Worm (Caenorhabditis elegans): ENCODE data around the gene immt-1.

Gene immt-1

ce11 chrX:2697645-2698044, 10.7 kb upstream of the immt-1 start:
- TF ChIP-seq unc-42 (tag; optimal IDR thresholded peaks at IDR 0.05) (no peak), che-1 (tag; optimal IDR thresholded peaks at IDR 0.05) (no peak), ztf-16 (tag; optimal IDR thresholded peaks at IDR 0.05) (no peak), tbx-2 (tag; optimal IDR thresholded peaks at IDR 0.05) (no peak), pat-9 (tag; optimal IDR thresholded peaks at IDR 0.05) (no peak), hlh-30 (tag; optimal IDR thresholded peaks at IDR 0.05; ENCODE audit: insufficient read depth) (peak; percentile 8), unc-55 (GFP tag; optimal IDR thresholded peaks at IDR 0.05) (no peak), K02D7.2 (tag; optimal IDR thresholded peaks at IDR 0.05) (no peak), pax-1 (tag; optimal IDR thresholded peaks at IDR 0.05) (no peak)

ce11 chrX:2696563-2696962, 9.6 kb upstream of the immt-1 start:
- TF ChIP-seq pros-1 (tag; optimal IDR thresholded peaks at IDR 0.05) (no peak), ceh-6 (GFP tag; optimal IDR thresholded peaks at IDR 0.05) (no peak)

- TF ChIP-seq pros-1 (tag; optimal IDR thresholded peaks at IDR 0.05) (no peak), hlh-6 (tag; optimal IDR thresholded peaks at IDR 0.05) (no peak), syd-9 (tag; optimal IDR thresholded peaks at IDR 0.05) (no peak), sdc-2 (tag; optimal IDR thresholded peaks at IDR 0.05) (no peak), npax-4 (tag; optimal IDR thresholded peaks at IDR 0.05) (no peak), ama-1 (optimal IDR thresholded peaks at IDR 0.05) (no peak), pag-3 (tag; optimal IDR thresholded peaks at IDR 0.05; ENCODE audit: borderline replicate concordance) (no peak), fax-1 (tag; optimal IDR thresholded peaks at IDR 0.05) (no peak), unc-3 (GFP tag; conservative IDR thresholded peaks at IDR 0.05) (no peak), unc-3 (tag; optimal IDR thresholded peaks at IDR 0.05) (no peak), ceh-34 (tag; optimal IDR thresholded peaks at IDR 0.05) (no peak), ceh-2 (tag; optimal IDR thresholded peaks at IDR 0.05) (no peak), hlh-13 (GFP tag; optimal IDR thresholded peaks at IDR 0.05) (no peak), unc-55 (GFP tag; optimal IDR thresholded peaks at IDR 0.05) (no peak), rnt-1 (tag; optimal IDR thresholded peaks at IDR 0.05) (no peak), ref-2 (tag; optimal IDR thresholded peaks at IDR 0.05) (no peak), ahr-1 (tag; optimal IDR thresholded peaks at IDR 0.05) (no peak), ceh-31 (tag; optimal IDR thresholded peaks at IDR 0.05) (no peak), fkh-10 (GFP tag; optimal IDR thresholded peaks at IDR 0.05) (no peak), lim-6 (tag; optimal IDR thresholded peaks at IDR 0.05) (no peak), ceh-19 (GFP tag; optimal IDR thresholded peaks at IDR 0.05) (no peak)
Measured at ce11 chrX:2695292-2695691, 8.3 kb upstream of the immt-1 start.

- TF ChIP-seq ref-2 (tag; optimal IDR thresholded peaks at IDR 0.05) (no peak), elt-2 (tag; optimal IDR thresholded peaks at IDR 0.05) (peak; percentile 18), ceh-34 (tag; optimal IDR thresholded peaks at IDR 0.05) (no peak)
Measured at ce11 chrX:2694725-2695124, 7.7 kb upstream of the immt-1 start, which contains the start of gene T02C5.1. T02C5.1 (plus strand) TSS chrX:2694923.

ce11 chrX:2693026-2693425, 6.0 kb upstream of the immt-1 start:
- TF ChIP-seq rnt-1 (tag; optimal IDR thresholded peaks at IDR 0.05) (no peak), elt-2 (tag; optimal IDR thresholded peaks at IDR 0.05) (peak; percentile 24)

DNA sequence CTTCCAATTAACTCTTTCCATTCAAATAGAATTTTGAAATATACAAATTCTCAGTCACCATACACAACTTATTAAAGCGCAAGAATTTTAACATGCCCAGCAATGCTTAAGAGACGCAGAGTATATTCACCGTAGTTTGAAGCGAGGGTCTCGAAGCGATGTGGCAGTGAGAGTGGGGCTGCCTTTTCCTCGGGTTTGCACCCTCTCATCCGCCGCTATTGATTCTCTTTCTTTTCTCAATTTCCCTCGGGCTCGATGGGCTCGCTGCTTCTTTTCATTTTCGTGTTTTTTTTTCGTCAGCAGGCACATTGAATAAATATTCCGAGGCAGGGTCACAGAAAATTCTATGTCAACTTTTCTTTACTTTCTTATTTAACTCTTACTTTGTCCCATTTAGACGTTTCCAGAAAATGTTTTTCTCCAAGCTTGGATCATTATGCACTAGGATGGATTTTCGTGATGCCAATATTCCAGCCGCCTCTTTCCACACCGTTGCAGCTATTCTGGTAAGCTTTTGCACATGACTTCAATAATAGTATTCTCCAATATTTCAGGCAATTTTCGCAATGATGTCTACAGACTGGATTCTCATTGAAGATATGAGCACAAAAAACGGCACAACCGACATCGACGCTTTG, 1.7 kb upstream of the immt-1 start, which contains the start of gene T14G11.1:
Gene T14G11.1, plus strand, starts transcription at position 408 of the 638 bp plus-strand sequence.
- TF ChIP-seq ceh-14 (tag; optimal IDR thresholded peaks at IDR 0.05) (peak; percentile 48), C08G9.2 (tag; optimal IDR thresholded peaks at IDR 0.05) (no peak), zip-5 (tag; optimal IDR thresholded peaks at IDR 0.05) (no peak), ceh-34 (tag; optimal IDR thresholded peaks at IDR 0.05) (peak; percentile 42), C38D4.7 (GFP tag; optimal IDR thresholded peaks at IDR 0.05) (no peak), tbx-7 (tag; optimal IDR thresholded peaks at IDR 0.05) (no peak), ceh-22 (tag; optimal IDR thresholded peaks at IDR 0.05) (no peak), fkh-10 (GFP tag; optimal IDR thresholded peaks at IDR 0.05) (no peak), unc-55 (GFP tag; optimal IDR thresholded peaks at IDR 0.05) (no peak), ceh-48 (tag; optimal IDR thresholded peaks at IDR 0.05) (peak; percentile 58), ref-2 (tag; optimal IDR thresholded peaks at IDR 0.05) (peak; percentile 38), sdc-2 (tag; optimal IDR thresholded peaks at IDR 0.05) (peak; percentile 49), fax-1 (tag; optimal IDR thresholded peaks at IDR 0.05) (no peak), ceh-18 (tag; optimal IDR thresholded peaks at IDR 0.05) (peak; percentile 73), pha-4 (tag; optimal IDR thresholded peaks at IDR 0.05) (no peak), odd-2 (tag; optimal IDR thresholded peaks at IDR 0.05) (no peak), K09A11.1 (tag; optimal IDR thresholded peaks at IDR 0.05; ENCODE audit: insufficient read depth) (no peak), pat-9 (tag; optimal IDR thresholded peaks at IDR 0.05) (no peak), nfya-1 (tag; optimal IDR thresholded peaks at IDR 0.05) (peak; percentile 77), ahr-1 (tag; optimal IDR thresholded peaks at IDR 0.05) (no peak)
